Fruit fly (Drosophila melanogaster): ENCODE data around the gene CG9205.

DNA sequence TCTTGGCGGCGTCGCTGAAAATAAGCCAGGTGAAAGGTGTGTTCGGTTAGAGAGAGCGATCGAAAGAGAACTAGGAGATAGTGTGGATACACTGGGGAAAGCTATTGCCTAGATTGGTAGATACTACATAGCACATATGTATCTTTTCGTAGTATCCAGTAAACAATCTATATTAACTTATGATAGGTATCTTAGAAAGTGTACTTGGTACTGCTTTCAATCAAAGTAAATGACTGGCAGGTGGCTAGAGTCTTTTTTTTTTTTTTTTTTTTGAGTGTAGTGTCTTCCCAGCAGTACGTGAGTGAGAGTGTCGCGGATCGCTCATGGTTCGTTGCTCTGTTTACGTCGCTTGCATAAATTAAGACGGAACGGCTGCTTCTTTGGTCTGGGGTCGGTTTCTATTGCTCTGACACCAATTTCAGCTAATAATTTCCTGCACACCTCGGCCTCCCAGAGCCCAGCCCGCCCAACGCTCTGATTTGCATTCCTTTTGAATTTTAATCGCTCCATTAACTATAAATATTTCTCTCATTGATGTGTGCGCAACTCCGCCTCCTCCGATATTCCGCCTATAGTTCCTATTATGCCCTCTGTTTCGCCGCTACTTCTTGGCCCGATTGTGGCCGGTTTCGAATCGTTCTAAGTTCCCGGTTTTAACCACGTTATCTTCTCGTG, 4.8 kb upstream of the CG9205 start:
- TF ChIP-seq jim (GFP tag; optimal IDR thresholded peaks at IDR 0.05): no peak
- no peak for TF ChIP-seq Dfd (GFP tag; optimal IDR thresholded peaks at IDR 0.05)
- TF ChIP-seq psq (GFP tag; optimal IDR thresholded peaks at IDR 0.05): no peak
- TF ChIP-seq CG9705 (GFP tag; optimal IDR thresholded peaks at IDR 0.05): no peak
- no peak for TF ChIP-seq pan (optimal IDR thresholded peaks at IDR 0.05)
- no peak for TF ChIP-seq Jra (GFP tag; optimal IDR thresholded peaks at IDR 0.05)
- no peak for TF ChIP-seq Hr78 (GFP tag; optimal IDR thresholded peaks at IDR 0.05)
- no peak for TF ChIP-seq Hnf4 (GFP tag; optimal IDR thresholded peaks at IDR 0.05)
- TF ChIP-seq h (GFP tag; optimal IDR thresholded peaks at IDR 0.05): no peak
- TF ChIP-seq brk (GFP tag; optimal IDR thresholded peaks at IDR 0.05): no peak
- TF ChIP-seq OdsH (GFP tag; optimal IDR thresholded peaks at IDR 0.05): no peak
- TF ChIP-seq sage (GFP tag; optimal IDR thresholded peaks at IDR 0.05): no peak
- no peak for TF ChIP-seq Abd-B (GFP tag; optimal IDR thresholded peaks at IDR 0.05)
- TF ChIP-seq N (GFP tag; optimal IDR thresholded peaks at IDR 0.05): no peak

Measured in whole organism, wandering third instar larva.